Fruit fly (Drosophila melanogaster): ENCODE data around the gene escl.

Gene escl

DNA sequence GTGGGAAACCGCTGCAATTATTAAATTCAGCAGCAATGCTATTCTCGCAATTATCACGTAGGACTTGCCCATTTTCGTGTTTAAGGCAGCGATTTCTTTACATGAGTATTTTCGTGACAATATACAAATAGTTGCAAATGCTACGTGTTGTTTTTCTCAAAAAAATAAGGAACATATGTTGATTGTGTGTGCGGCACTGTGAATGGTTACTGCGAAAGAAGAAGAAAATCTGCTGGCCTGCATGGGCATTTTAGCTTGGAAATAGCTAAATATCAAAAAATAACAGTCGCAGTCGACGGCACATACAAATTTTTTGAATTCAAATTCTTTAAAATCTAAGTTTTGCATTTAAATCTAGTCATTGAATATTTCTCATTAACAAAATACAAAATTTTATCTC is 49.8 kb downstream of the escl start, which contains the start of gene CG6766 (continued):
- no peak for TF ChIP-seq CG6765 (GFP tag; optimal IDR thresholded peaks at IDR 0.05)
- TF ChIP-seq sens-2 (GFP tag; IDR thresholded peaks at IDR 0.05), result no peak
- no peak for TF ChIP-seq CG6854 (GFP tag; optimal IDR thresholded peaks at IDR 0.05)
- TF ChIP-seq sima (GFP tag; optimal IDR thresholded peaks at IDR 0.05), result no peak
- TF ChIP-seq CG17612 (GFP tag; IDR thresholded peaks at IDR 0.05), result no peak
- no peak for TF ChIP-seq HLHmδ (GFP tag; optimal IDR thresholded peaks at IDR 0.05)
- no peak for TF ChIP-seq CG6654 (GFP tag; optimal IDR thresholded peaks at IDR 0.05)
- TF ChIP-seq CG18011 (GFP tag; optimal IDR thresholded peaks at IDR 0.05), result no peak
- peak; percentile 31 for TF ChIP-seq CG14710 (tag; optimal IDR thresholded peaks at IDR 0.05)
- peak; percentile 49 for TF ChIP-seq E2f2 (GFP tag; IDR thresholded peaks at IDR 0.05)
- no peak for TF ChIP-seq CG3281 (GFP tag; optimal IDR thresholded peaks at IDR 0.05)
- TF ChIP-seq unc-4 (GFP tag; IDR thresholded peaks at IDR 0.05; ENCODE audit: partially characterized antibody), result no peak
- no peak for TF ChIP-seq CG17568 (GFP tag; optimal IDR thresholded peaks at IDR 0.05)
- no peak for TF ChIP-seq repo (GFP tag; optimal IDR thresholded peaks at IDR 0.05)
- TF ChIP-seq CG14667 (GFP tag; IDR thresholded peaks at IDR 0.05), result no peak
- TF ChIP-seq CG18476 (GFP tag; optimal IDR thresholded peaks at IDR 0.05), result no peak
- TF ChIP-seq B-H2 (GFP tag; optimal IDR thresholded peaks at IDR 0.05), result peak; percentile 34
- no peak for TF ChIP-seq z (GFP tag; IDR thresholded peaks at IDR 0.05)
- no peak for TF ChIP-seq CG10267 (tag; optimal IDR thresholded peaks at IDR 0.05)
- TF ChIP-seq Six4 (GFP tag; optimal IDR thresholded peaks at IDR 0.05), result no peak
- TF ChIP-seq ERR (GFP tag; optimal IDR thresholded peaks at IDR 0.05), result no peak
- no peak for TF ChIP-seq GATAe (GFP tag; conservative IDR thresholded peaks at IDR 0.05)
- peak; percentile 32 for TF ChIP-seq CG2120 (GFP tag; optimal IDR thresholded peaks at IDR 0.05)
- no peak for TF ChIP-seq Abd-B (GFP tag; optimal IDR thresholded peaks at IDR 0.05)
- no peak for TF ChIP-seq prd (optimal IDR thresholded peaks at IDR 0.05)
- TF ChIP-seq prd (GFP tag; IDR thresholded peaks at IDR 0.05), result no peak
- TF ChIP-seq CG8089 (GFP tag; optimal IDR thresholded peaks at IDR 0.05), result no peak
- TF ChIP-seq maf-S (GFP tag; optimal IDR thresholded peaks at IDR 0.05), result no peak
- TF ChIP-seq slou (GFP tag; optimal IDR thresholded peaks at IDR 0.05), result no peak
- no peak for TF ChIP-seq ci (GFP tag; IDR thresholded peaks at IDR 0.05)
- TF ChIP-seq dpn (GFP tag; optimal IDR thresholded peaks at IDR 0.05), result no peak
- TF ChIP-seq bab2 (GFP tag; optimal IDR thresholded peaks at IDR 0.05), result no peak
- TF ChIP-seq Fer2 (tag; optimal IDR thresholded peaks at IDR 0.05), result no peak
- no peak for TF ChIP-seq Dek (tag; optimal IDR thresholded peaks at IDR 0.05)
- peak; percentile 19 for TF ChIP-seq sug (tag; optimal IDR thresholded peaks at IDR 0.05)
- peak; percentile 23; the same call in 2 of the 3 replicates for TF ChIP-seq Opbp (GFP tag; IDR thresholded peaks at IDR 0.05; ENCODE audit: partially characterized antibody)
- no peak for TF ChIP-seq Antp (GFP tag; optimal IDR thresholded peaks at IDR 0.05)
- no peak for TF ChIP-seq CG16779 (GFP tag; IDR thresholded peaks at IDR 0.05)
- no peak for TF ChIP-seq CG9215 (GFP tag; IDR thresholded peaks at IDR 0.05)
- TF ChIP-seq CG3163 (GFP tag; optimal IDR thresholded peaks at IDR 0.05), result no peak
- no peak for TF ChIP-seq CG34224 (GFP tag; IDR thresholded peaks at IDR 0.05; ENCODE audit: partially characterized antibody)
- no peak for TF ChIP-seq Neu2 (GFP tag; optimal IDR thresholded peaks at IDR 0.05; ENCODE audit: borderline replicate concordance)
- no peak for TF ChIP-seq CG17186 (GFP tag; optimal IDR thresholded peaks at IDR 0.05)
- TF ChIP-seq HLH4C (GFP tag; IDR thresholded peaks at IDR 0.05; ENCODE audit: partially characterized antibody), result no peak
- peak; percentile 31 for TF ChIP-seq CG12659 (GFP tag; optimal IDR thresholded peaks at IDR 0.05)
- no peak for TF ChIP-seq tap (tag; optimal IDR thresholded peaks at IDR 0.05)
- TF ChIP-seq NC2β (GFP tag; optimal IDR thresholded peaks at IDR 0.05), result no peak
- no peak for TF ChIP-seq CG1832 (GFP tag; optimal IDR thresholded peaks at IDR 0.05)
- TF ChIP-seq CG15601 (tag; optimal IDR thresholded peaks at IDR 0.05), result no peak
- TF ChIP-seq CG1603 (tag; optimal IDR thresholded peaks at IDR 0.05), result no peak
- TF ChIP-seq CG6813 (GFP tag; optimal IDR thresholded peaks at IDR 0.05), result no peak

Measured in whole organism, embryonic.